Fruit fly (Drosophila melanogaster) whole organism, embryonic: Measurements from ENCODE around the gene CG9799.

Experiments
- ATbp ChIP-seq: fragments of 200-800 bp; sonication (Bioruptor generic); optimal IDR thresholded peaks from 2 replicates; lab custom pipeline; 2017; ENCODE audit warnings: missing biosample characterization, mild to moderate bottlenecking, missing genetic modification characterization, missing genetic modification reagents
- BEAF-32 ChIP-seq: fragments of 200-800 bp; sonication (Bioruptor generic); optimal IDR thresholded peaks from 3 replicates; lab custom pipeline; 2017; ENCODE audit warnings: missing biosample characterization, missing genetic modification characterization, mild to moderate bottlenecking, moderate library complexity, missing genetic modification reagents
- CG12155 ChIP-seq: fragments of 200-800 bp; sonication (Bioruptor generic); optimal IDR thresholded peaks from 3 replicates; lab custom pipeline; 2016; ENCODE audit warnings: missing biosample characterization, missing genetic modification characterization
- CG1233 ChIP-seq: fragments of 200-800 bp; sonication (Bioruptor generic); optimal IDR thresholded peaks from 4 replicates; lab custom pipeline; 2018; ENCODE audit warnings: missing biosample characterization, mild to moderate bottlenecking, missing genetic modification characterization
- CG15269 ChIP-seq: fragments of 200-800 bp; sonication (Bioruptor generic); optimal IDR thresholded peaks from 2 replicates; lab custom pipeline; 2018; ENCODE audit warnings: missing biosample characterization, mild to moderate bottlenecking, missing genetic modification characterization, moderate library complexity
- CG1647 ChIP-seq: fragments of 200-800 bp; sonication (Bioruptor generic); optimal IDR thresholded peaks from 3 replicates; lab custom pipeline; 2016; ENCODE audit warnings: missing biosample characterization, missing genetic modification characterization
- CG17829 ChIP-seq: fragments of 200-800 bp; optimal IDR thresholded peaks from 2 replicates; lab custom pipeline; 2019; ENCODE audit warnings: missing biosample characterization, mild to moderate bottlenecking, missing genetic modification characterization, moderate library complexity
- CG18262 ChIP-seq: fragments of 200-800 bp; optimal IDR thresholded peaks from 3 replicates; lab custom pipeline; 2019; ENCODE audit warnings: missing biosample characterization, mild to moderate bottlenecking, missing genetic modification characterization, moderate library complexity
- CG18476 ChIP-seq: fragments of 200-800 bp; sonication (Bioruptor generic); optimal IDR thresholded peaks from 2 replicates; lab custom pipeline; 2016; ENCODE audit warnings: missing biosample characterization, mild to moderate bottlenecking, missing genetic modification characterization
- CG30403 ChIP-seq: fragments of 200-800 bp; sonication (Bioruptor generic); optimal IDR thresholded peaks from 3 replicates; lab custom pipeline; 2016; ENCODE audit warnings: missing biosample characterization, missing genetic modification characterization
- CG3281 ChIP-seq: fragments of 200-800 bp; sonication (Bioruptor generic); optimal IDR thresholded peaks from 3 replicates; lab custom pipeline; 2017; ENCODE audit warnings: missing biosample characterization, mild to moderate bottlenecking, missing genetic modification characterization
- CG33557 ChIP-seq: fragments of 200-800 bp; sonication (Bioruptor generic); optimal IDR thresholded peaks from 2 replicates; lab custom pipeline; 2019; ENCODE audit warnings: missing biosample characterization, mild to moderate bottlenecking, missing genetic modification characterization, moderate library complexity
- CG34224 ChIP-seq: fragments of 200-800 bp; sonication (Bioruptor generic); IDR thresholded peaks from 3 replicates; pipeline ENCODE4 v1.3.6; 2022; ENCODE audit warnings: missing biosample characterization, missing genetic modification characterization; ENCODE audit not compliant: partially characterized antibody
- CG4282 ChIP-seq: fragments of 200-800 bp; sonication (Bioruptor generic); optimal IDR thresholded peaks from 2 replicates; lab custom pipeline; 2016; ENCODE audit warnings: missing biosample characterization, missing genetic modification characterization
- CG6272 ChIP-seq: fragments of 200-800 bp; sonication (Bioruptor generic); IDR thresholded peaks from 2 replicates; pipeline ENCODE4 v1.3.6; 2022; ENCODE audit warnings: missing biosample characterization, missing genetic modification characterization
- CG6791 ChIP-seq: fragments of 200-800 bp; sonication (Bioruptor generic); IDR thresholded peaks from 3 replicates; pipeline ENCODE4 v1.3.6; 2022; ENCODE audit warnings: missing biosample characterization, missing genetic modification characterization; ENCODE audit not compliant: partially characterized antibody
- CG7745 ChIP-seq: fragments of 200-800 bp; sonication (Bioruptor generic); optimal IDR thresholded peaks from 2 replicates; lab custom pipeline; 2018; ENCODE audit warnings: missing biosample characterization, mild to moderate bottlenecking, missing genetic modification characterization, moderate library complexity
- CG7786 ChIP-seq: fragments of 200-800 bp; sonication (Bioruptor generic); optimal IDR thresholded peaks from 2 replicates; lab custom pipeline; 2016; ENCODE audit warnings: missing biosample characterization, missing genetic modification characterization
- CG7963 ChIP-seq: fragments of 200-800 bp; sonication (Bioruptor generic); IDR thresholded peaks from 3 replicates; pipeline ENCODE4 v1.3.6; 2022; ENCODE audit warnings: missing biosample characterization, missing genetic modification characterization; ENCODE audit not compliant: partially characterized antibody
- CG8290 ChIP-seq, 3 experiments: fragments of 200-800 bp; sonication (Bioruptor generic); optimal IDR thresholded peaks; 2 replicates each; lab custom pipeline; 2016 to 2019; ENCODE audit warnings: missing biosample characterization in 3 of 3, missing genetic modification characterization in 3 of 3, mild to moderate bottlenecking in 2 of 3, moderate library complexity in 1 of 3
- D ChIP-seq, 2 experiments: fragments of 200-800 bp in 1 of 2; fragments of >200 bp in 1 of 2; sonication (Bioruptor generic) in 1 of 2; optimal IDR thresholded peaks; 2 replicates in 1 of 2; 3 replicates in 1 of 2; lab custom pipeline; 2017; ENCODE audit warnings: mild to moderate bottlenecking in 1 of 2, missing biosample characterization in 1 of 2, missing genetic modification characterization in 1 of 2, missing genetic modification reagents in 1 of 2
- D19B ChIP-seq: fragments of 200-800 bp; sonication (Bioruptor generic); optimal IDR thresholded peaks from 2 replicates; lab custom pipeline; 2017; ENCODE audit warnings: missing biosample characterization, mild to moderate bottlenecking, missing genetic modification characterization
- Dfd ChIP-seq, 2 experiments: fragments of >200 bp; optimal IDR thresholded peaks; 2 replicates each; lab custom pipeline; 2017; ENCODE audit warnings: missing biosample characterization in 2 of 2, missing genetic modification characterization in 2 of 2
- Dref ChIP-seq: fragments of 200-800 bp; sonication (Bioruptor generic); IDR thresholded peaks from 2 replicates; pipeline ENCODE4 v1.3.6; 2022; ENCODE audit warnings: missing biosample characterization, missing genetic modification characterization
- Drgx ChIP-seq: fragments of 200-800 bp; sonication (Bioruptor generic); IDR thresholded peaks from 2 replicates; pipeline ENCODE4 v1.3.6; 2022; ENCODE audit warnings: missing biosample characterization, missing genetic modification characterization
- E2f1 ChIP-seq: fragments of 200-800 bp; sonication (Bioruptor generic); IDR thresholded peaks from 2 replicates; pipeline ENCODE4 v1.3.6; 2022; ENCODE audit warnings: missing biosample characterization, missing genetic modification characterization
- Hmr ChIP-seq: fragments of 200-800 bp; sonication (Bioruptor generic); optimal IDR thresholded peaks from 3 replicates; lab custom pipeline; 2017; ENCODE audit warnings: mild to moderate bottlenecking, missing biosample characterization, missing genetic modification reagents, missing genetic modification characterization
- Lpt ChIP-seq: fragments of >200 bp; optimal IDR thresholded peaks from 2 replicates; lab custom pipeline; 2018; ENCODE audit warnings: missing biosample characterization, missing genetic modification characterization
- Neu2 ChIP-seq: fragments of 200-800 bp; sonication (Bioruptor generic); optimal IDR thresholded peaks from 3 replicates; lab custom pipeline; 2016; ENCODE audit warnings: missing biosample characterization, missing genetic modification characterization, borderline replicate concordance
- Oli ChIP-seq: fragments of 200-800 bp; sonication (Bioruptor generic); optimal IDR thresholded peaks from 2 replicates; lab custom pipeline; 2018; ENCODE audit warnings: missing biosample characterization, mild to moderate bottlenecking, missing genetic modification characterization, moderate library complexity
- Opbp ChIP-seq: fragments of 200-800 bp; sonication (Bioruptor generic); IDR thresholded peaks from 3 replicates; pipeline ENCODE4 v1.3.6; 2022; ENCODE audit warnings: missing biosample characterization, missing genetic modification characterization; ENCODE audit not compliant: partially characterized antibody
- Ptx1 ChIP-seq: fragments of 200-800 bp; sonication (Bioruptor generic); IDR thresholded peaks from 2 replicates; pipeline ENCODE4 v1.3.6; 2022; ENCODE audit warnings: missing biosample characterization, missing genetic modification characterization
- Vsx1 ChIP-seq: fragments of 200-800 bp; sonication (Bioruptor generic); optimal IDR thresholded peaks from 2 replicates; lab custom pipeline; 2017; ENCODE audit warnings: missing biosample characterization, mild to moderate bottlenecking, missing genetic modification characterization, missing genetic modification reagents
- corto ChIP-seq: fragments of 200-800 bp; sonication (Bioruptor generic); optimal IDR thresholded peaks from 2 replicates; lab custom pipeline; 2016; ENCODE audit warnings: missing biosample characterization, mild to moderate bottlenecking, missing genetic modification characterization, moderate library complexity
- crol ChIP-seq: fragments of 200-800 bp; sonication (Bioruptor generic); IDR thresholded peaks from 2 replicates; pipeline ENCODE4 v1.3.6; 2022; ENCODE audit warnings: missing biosample characterization, missing genetic modification characterization
- danr ChIP-seq: fragments of 200-800 bp; sonication (Bioruptor generic); IDR thresholded peaks from 2 replicates; pipeline ENCODE4 v1.3.6; 2022; ENCODE audit warnings: missing biosample characterization, missing genetic modification characterization
- dati ChIP-seq: fragments of 200-800 bp; sonication (Bioruptor generic); IDR thresholded peaks from 2 replicates; pipeline ENCODE4 v1.3.6; 2022; ENCODE audit warnings: missing biosample characterization, missing genetic modification characterization
- dmrt99B ChIP-seq: fragments of 200-800 bp; sonication (Bioruptor generic); optimal IDR thresholded peaks from 2 replicates; lab custom pipeline; 2018; ENCODE audit warnings: missing biosample characterization, mild to moderate bottlenecking, missing genetic modification characterization, moderate library complexity
- gsb ChIP-seq: fragments of 200-800 bp; sonication (Bioruptor generic); IDR thresholded peaks from 2 replicates; pipeline ENCODE4 v1.3.6; 2022; ENCODE audit warnings: missing biosample characterization, missing genetic modification characterization
- gt ChIP-seq: fragments of 200-800 bp; sonication (Bioruptor generic); IDR thresholded peaks from 2 replicates; pipeline ENCODE4 v1.3.6; 2022; ENCODE audit warnings: missing biosample characterization, missing genetic modification characterization
- hbn ChIP-seq: fragments of 200-800 bp; sonication (Bioruptor generic); IDR thresholded peaks from 2 replicates; pipeline ENCODE4 v1.3.6; 2022; ENCODE audit warnings: missing biosample characterization, missing genetic modification characterization; ENCODE audit not compliant: partially characterized antibody
- lbe ChIP-seq: fragments of 200-800 bp; sonication (Bioruptor generic); optimal IDR thresholded peaks from 2 replicates; lab custom pipeline; 2016; ENCODE audit warnings: missing biosample characterization, mild to moderate bottlenecking, missing genetic modification characterization
- pb ChIP-seq: fragments of 200-800 bp; sonication (Bioruptor generic); optimal IDR thresholded peaks from 3 replicates; lab custom pipeline; 2016; ENCODE audit warnings: missing biosample characterization, missing genetic modification characterization
- pfk ChIP-seq: fragments of 200-800 bp; sonication (Bioruptor generic); optimal IDR thresholded peaks from 2 replicates; lab custom pipeline; 2018; ENCODE audit warnings: missing biosample characterization, mild to moderate bottlenecking, missing genetic modification characterization, moderate library complexity
- pros ChIP-seq: fragments of 200-800 bp; sonication (Bioruptor generic); optimal IDR thresholded peaks from 3 replicates; lab custom pipeline; 2019; ENCODE audit warnings: missing biosample characterization, mild to moderate bottlenecking, missing genetic modification characterization, moderate library complexity
- sob ChIP-seq: fragments of 200-800 bp; sonication (Bioruptor generic); IDR thresholded peaks from 2 replicates; pipeline ENCODE4 v1.3.6; 2022; ENCODE audit warnings: missing biosample characterization, missing genetic modification characterization
- zen ChIP-seq: fragments of 200-800 bp; sonication (Bioruptor generic); optimal IDR thresholded peaks from 3 replicates; lab custom pipeline; 2018; ENCODE audit warnings: missing biosample characterization, mild to moderate bottlenecking, missing genetic modification characterization, moderate library complexity

The CG9799 gene

DNA sequence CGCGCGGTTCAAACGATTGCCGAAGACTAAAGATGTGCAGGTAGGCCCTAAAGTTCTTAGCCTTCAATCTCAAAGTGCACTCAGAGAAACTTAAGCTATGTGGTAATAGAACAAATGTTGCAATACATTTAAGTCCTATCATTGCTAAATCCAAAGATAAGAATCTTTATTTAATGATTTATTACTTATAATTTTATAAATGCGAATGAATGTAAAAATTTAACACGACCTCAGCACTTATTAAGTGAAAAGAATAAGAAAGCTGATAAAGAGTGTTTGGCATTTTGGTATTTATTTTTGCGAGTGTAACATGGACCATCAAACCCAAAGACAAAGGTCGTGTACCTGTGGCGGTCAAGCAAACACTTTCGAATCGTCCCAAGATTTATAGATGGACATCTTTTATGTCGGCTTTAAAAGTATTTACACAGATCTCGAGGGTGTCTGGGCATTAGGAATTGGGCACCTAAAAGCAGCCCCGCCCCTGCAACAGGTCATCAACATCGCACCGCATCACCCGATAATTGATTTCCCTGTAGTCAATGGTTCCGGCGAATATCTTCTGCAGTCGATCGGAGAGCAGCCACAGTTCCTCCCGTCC, 16.4 kb upstream of the CG9799 start, which contains the start of gene yellow-e3 (continued):
- TF ChIP-seq CG18262 (tag; lab: Kevin White, UChicago): peak; percentile 68
- TF ChIP-seq hbn (GFP tag; lab: Robert Waterston, UW): no peak
- TF ChIP-seq CG1647: no peak
- peak; percentile 58 for TF ChIP-seq CG17829 (tag; lab: Kevin White, UChicago)
- TF ChIP-seq D (optimal IDR thresholded peaks at IDR 0.05; lab: Kevin White, UChicago): no peak
- TF ChIP-seq D (GFP tag; optimal IDR thresholded peaks at IDR 0.05; lab: Kevin White, UChicago): peak; percentile 7
- TF ChIP-seq pros (GFP tag; lab: Kevin White, UChicago): peak; percentile 63
- TF ChIP-seq CG30403 (GFP tag; lab: Kevin White, UChicago): peak; percentile 16
- no peak for TF ChIP-seq Neu2 (GFP tag; lab: Kevin White, UChicago)

DNA sequence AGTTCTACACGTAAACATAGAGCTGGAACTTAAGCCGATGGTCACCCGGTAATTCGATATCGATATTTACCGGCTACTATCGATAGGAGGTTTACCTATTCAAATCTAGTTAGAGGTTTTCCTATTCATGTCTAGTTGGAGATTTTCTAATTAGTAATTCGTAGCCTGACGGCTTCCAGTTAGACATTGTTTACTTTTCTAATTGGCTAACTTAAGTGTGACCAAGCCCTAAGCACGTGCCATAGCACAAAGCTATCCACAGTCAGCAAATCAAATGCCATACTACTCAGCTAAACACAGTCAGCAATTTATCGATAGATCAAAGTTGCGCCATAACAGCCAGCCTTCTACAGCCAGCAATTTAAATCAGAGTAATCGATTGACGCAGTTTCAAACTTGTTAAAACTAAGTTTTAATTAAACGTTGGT, 14.5 kb upstream of the CG9799 start, which contains the start of gene Dpm3:
Gene Dpm3 (minus strand): TSS at position 20 of the 428 bp plus-strand sequence.
- TF ChIP-seq danr (GFP tag; lab: Robert Waterston, UW): no peak
- peak; percentile 68 for TF ChIP-seq zen (tag; lab: Kevin White, UChicago)
- no peak for TF ChIP-seq Lpt (GFP tag; lab: Kevin White, UChicago)
- no peak for TF ChIP-seq Oli
- TF ChIP-seq crol: no peak
- TF ChIP-seq CG4282 (GFP tag; lab: Kevin White, UChicago): peak; percentile 6
- TF ChIP-seq CG33557 (GFP tag; lab: Kevin White, UChicago): no peak
- TF ChIP-seq CG7786: peak; percentile 40
- peak; percentile 73; the same call in 2 of the 3 replicates for TF ChIP-seq CG7963 (GFP tag; lab: Robert Waterston, UW)
- peak; percentile 9 for TF ChIP-seq CG7745 (tag; lab: Kevin White, UChicago)
- TF ChIP-seq pb (GFP tag; lab: Kevin White, UChicago): peak; percentile 58
- no peak for TF ChIP-seq CG15269 (tag; lab: Kevin White, UChicago)
- TF ChIP-seq corto (GFP tag; lab: Kevin White, UChicago): no peak
- TF ChIP-seq Dfd (GFP tag; optimal IDR thresholded peaks at IDR 0.05; lab: Kevin White, UChicago): no peak
- no peak for TF ChIP-seq CG18476
- no peak for TF ChIP-seq CG3281
- TF ChIP-seq Opbp (GFP tag; lab: Robert Waterston, UW): peak; percentile 81; the same call in 2 of the 3 replicates
- TF ChIP-seq D19B (GFP tag; lab: Kevin White, UChicago): no peak
- no peak for TF ChIP-seq dmrt99B (tag; lab: Kevin White, UChicago)
- TF ChIP-seq pfk (GFP tag; lab: Kevin White, UChicago): no peak
- peak; percentile 87 for TF ChIP-seq CG34224 (GFP tag; lab: Robert Waterston, UW)
- peak; percentile 32; the same call in 1 of the 2 replicates for TF ChIP-seq E2f1
- TF ChIP-seq gsb: no peak
- TF ChIP-seq Hmr: peak; percentile 76
- TF ChIP-seq CG6791 (GFP tag; lab: Robert Waterston, UW): peak; percentile 88
- peak; percentile 99 for TF ChIP-seq Vsx1
- peak; percentile 99 for TF ChIP-seq Dref (GFP tag; lab: Robert Waterston, UW)
- TF ChIP-seq BEAF-32 (GFP tag; lab: Kevin White, UChicago): peak; percentile 93
- TF ChIP-seq CG1233 (GFP tag; lab: Kevin White, UChicago): no peak
- no peak for TF ChIP-seq Drgx (GFP tag; lab: Robert Waterston, UW)
- no peak for TF ChIP-seq ATbp (GFP tag; lab: Kevin White, UChicago)
- TF ChIP-seq dati (GFP tag; lab: Robert Waterston, UW): no peak
- TF ChIP-seq sob (GFP tag; lab: Robert Waterston, UW): peak; percentile 56
- TF ChIP-seq gt (GFP tag; lab: Robert Waterston, UW): no peak
- TF ChIP-seq Ptx1: no peak
- TF ChIP-seq lbe: no peak
- peak; percentile 72 for TF ChIP-seq CG8290 (GFP tag; optimal IDR thresholded peaks at IDR 0.05; lab: Kevin White, UChicago)
- TF ChIP-seq CG8290 (tag; optimal IDR thresholded peaks at IDR 0.05; lab: Kevin White, UChicago): no peak
- no peak for TF ChIP-seq CG6272 (GFP tag; lab: Robert Waterston, UW)
- peak; percentile 7 for TF ChIP-seq CG12155 (GFP tag; lab: Kevin White, UChicago)
